Fruit fly (Drosophila melanogaster) whole organism, embryonic: ENCODE results near the gene PH4alphaSG2.

Experiments
- B-H1 ChIP-seq: fragments of 200-800 bp; sonication (Bioruptor generic); IDR thresholded peaks from 3 replicates; pipeline ENCODE4 v1.3.6; 2022; ENCODE audit warnings: missing biosample characterization, missing genetic modification characterization
- BtbVII ChIP-seq: fragments of 200-800 bp; sonication (Bioruptor generic); optimal IDR thresholded peaks from 3 replicates; lab custom pipeline; 2017; ENCODE audit warnings: missing biosample characterization, mild to moderate bottlenecking, missing genetic modification characterization
- CG10209 ChIP-seq: fragments of 200-800 bp; sonication (Bioruptor generic); optimal IDR thresholded peaks from 3 replicates; lab custom pipeline; 2017; ENCODE audit warnings: missing biosample characterization, mild to moderate bottlenecking, missing genetic modification characterization, missing genetic modification reagents
- CG1024 ChIP-seq: fragments of 200-800 bp; sonication (Bioruptor generic); IDR thresholded peaks from 2 replicates; pipeline ENCODE4 v1.3.6; 2022; ENCODE audit warnings: missing biosample characterization, missing genetic modification characterization
- CG10979 ChIP-seq: fragments of 200-800 bp; sonication (Bioruptor generic); optimal IDR thresholded peaks from 2 replicates; lab custom pipeline; 2018; ENCODE audit warnings: missing biosample characterization, mild to moderate bottlenecking, missing genetic modification characterization, moderate library complexity
- CG11093 ChIP-seq: fragments of 200-800 bp; sonication (Bioruptor generic); IDR thresholded peaks from 3 replicates; pipeline ENCODE4 v1.3.6; 2022; ENCODE audit warnings: missing biosample characterization, missing genetic modification characterization
- CG14014 ChIP-seq: fragments of 200-800 bp; sonication (Bioruptor generic); IDR thresholded peaks from 2 replicates; pipeline ENCODE4 v1.3.6; 2022; ENCODE audit warnings: missing biosample characterization, missing genetic modification characterization
- CG1602 ChIP-seq: fragments of 200-800 bp; sonication (Bioruptor generic); optimal IDR thresholded peaks from 3 replicates; lab custom pipeline; 2016; ENCODE audit warnings: missing biosample characterization, missing genetic modification characterization
- CG17829 ChIP-seq: fragments of 200-800 bp; optimal IDR thresholded peaks from 2 replicates; lab custom pipeline; 2019; ENCODE audit warnings: missing biosample characterization, mild to moderate bottlenecking, missing genetic modification characterization, moderate library complexity
- CG1792 ChIP-seq: fragments of 200-800 bp; sonication (Bioruptor generic); optimal IDR thresholded peaks from 2 replicates; lab custom pipeline; 2016; ENCODE audit warnings: missing biosample characterization, missing genetic modification characterization
- CG2678 ChIP-seq: fragments of 200-800 bp; sonication (Bioruptor generic); optimal IDR thresholded peaks from 3 replicates; lab custom pipeline; 2019; ENCODE audit warnings: missing biosample characterization, mild to moderate bottlenecking, missing genetic modification characterization, moderate library complexity
- CG30403 ChIP-seq: fragments of 200-800 bp; sonication (Bioruptor generic); optimal IDR thresholded peaks from 3 replicates; lab custom pipeline; 2016; ENCODE audit warnings: missing biosample characterization, missing genetic modification characterization
- CG3065 ChIP-seq: fragments of 200-800 bp; sonication (Bioruptor generic); optimal IDR thresholded peaks from 2 replicates; lab custom pipeline; 2016; ENCODE audit warnings: missing biosample characterization, missing genetic modification characterization
- CG3281 ChIP-seq: fragments of 200-800 bp; sonication (Bioruptor generic); optimal IDR thresholded peaks from 3 replicates; lab custom pipeline; 2017; ENCODE audit warnings: missing biosample characterization, mild to moderate bottlenecking, missing genetic modification characterization
- CG5245 ChIP-seq: fragments of 200-800 bp; sonication (Bioruptor generic); optimal IDR thresholded peaks from 3 replicates; lab custom pipeline; 2016; ENCODE audit warnings: missing biosample characterization, missing genetic modification characterization
- CG6683 ChIP-seq: fragments of 200-800 bp; sonication (Bioruptor generic); optimal IDR thresholded peaks from 2 replicates; lab custom pipeline; 2017; ENCODE audit warnings: missing biosample characterization, mild to moderate bottlenecking, missing genetic modification characterization, missing genetic modification reagents
- CG7271 ChIP-seq: fragments of 200-800 bp; sonication (Bioruptor generic); optimal IDR thresholded peaks from 2 replicates; lab custom pipeline; 2018; ENCODE audit warnings: missing biosample characterization, mild to moderate bottlenecking, missing genetic modification characterization, moderate library complexity
- CG7745 ChIP-seq: fragments of 200-800 bp; sonication (Bioruptor generic); optimal IDR thresholded peaks from 2 replicates; lab custom pipeline; 2018; ENCODE audit warnings: missing biosample characterization, mild to moderate bottlenecking, missing genetic modification characterization, moderate library complexity
- CG8089 ChIP-seq: fragments of 200-800 bp; sonication (Bioruptor generic); optimal IDR thresholded peaks from 3 replicates; lab custom pipeline; 2016; ENCODE audit warnings: missing biosample characterization, missing genetic modification characterization
- CG8388 ChIP-seq: fragments of 200-800 bp; sonication (Bioruptor generic); optimal IDR thresholded peaks from 2 replicates; lab custom pipeline; 2019; ENCODE audit warnings: missing biosample characterization, mild to moderate bottlenecking, missing genetic modification characterization, moderate library complexity
- Dip3 ChIP-seq: fragments of 200-800 bp; sonication (Bioruptor generic); optimal IDR thresholded peaks from 3 replicates; lab custom pipeline; 2016; ENCODE audit warnings: missing biosample characterization, missing genetic modification characterization
- Eip74EF ChIP-seq, 2 experiments: fragments of 200-800 bp in 1 of 2; fragments of >200 bp in 1 of 2; sonication (Bioruptor generic) in 1 of 2; optimal IDR thresholded peaks; 2 replicates each; lab custom pipeline; 2017 to 2019; ENCODE audit warnings: missing biosample characterization in 2 of 2, missing genetic modification characterization in 2 of 2, mild to moderate bottlenecking in 1 of 2, moderate library complexity in 1 of 2
- Fer1 ChIP-seq: fragments of 200-800 bp; sonication (Bioruptor generic); optimal IDR thresholded peaks from 2 replicates; lab custom pipeline; 2017; ENCODE audit warnings: missing biosample characterization, mild to moderate bottlenecking, missing genetic modification characterization
- HLH4C ChIP-seq: fragments of 200-800 bp; sonication (Bioruptor generic); IDR thresholded peaks from 3 replicates; pipeline ENCODE4 v1.3.6; 2022; ENCODE audit warnings: missing biosample characterization, missing genetic modification characterization; ENCODE audit not compliant: partially characterized antibody
- Mes4 ChIP-seq: fragments of 200-800 bp; sonication (Bioruptor generic); optimal IDR thresholded peaks from 2 replicates; lab custom pipeline; 2016; ENCODE audit warnings: missing biosample characterization, missing genetic modification characterization
- Scr ChIP-seq: fragments of 200-800 bp; sonication (Bioruptor generic); IDR thresholded peaks from 2 replicates; pipeline ENCODE4 v1.3.6; 2022; ENCODE audit warnings: missing biosample characterization, missing genetic modification characterization; ENCODE audit not compliant: partially characterized antibody
- Sry-β ChIP-seq: fragments of 200-800 bp; sonication (Bioruptor generic); optimal IDR thresholded peaks from 2 replicates; lab custom pipeline; 2018; ENCODE audit warnings: missing biosample characterization, mild to moderate bottlenecking, missing genetic modification characterization, moderate library complexity
- bowl ChIP-seq: fragments of 200-800 bp; sonication (Bioruptor generic); IDR thresholded peaks from 2 replicates; pipeline ENCODE4 v1.3.6; 2022; ENCODE audit warnings: missing biosample characterization, missing genetic modification characterization
- caup ChIP-seq: fragments of 200-800 bp; sonication (Bioruptor generic); optimal IDR thresholded peaks from 3 replicates; lab custom pipeline; 2017; ENCODE audit warnings: missing biosample characterization, mild to moderate bottlenecking, missing genetic modification characterization, moderate library complexity; ENCODE audit not compliant: severe bottlenecking
- cg ChIP-seq: fragments of 200-800 bp; sonication (Bioruptor generic); optimal IDR thresholded peaks from 3 replicates; lab custom pipeline; 2019; ENCODE audit warnings: missing biosample characterization, mild to moderate bottlenecking, missing genetic modification characterization, moderate library complexity
- ci ChIP-seq: fragments of 200-800 bp; sonication (Bioruptor generic); IDR thresholded peaks from 3 replicates; pipeline ENCODE4 v1.3.6; 2022; ENCODE audit warnings: missing biosample characterization, missing genetic modification characterization
- corto ChIP-seq: fragments of 200-800 bp; sonication (Bioruptor generic); optimal IDR thresholded peaks from 2 replicates; lab custom pipeline; 2016; ENCODE audit warnings: missing biosample characterization, mild to moderate bottlenecking, missing genetic modification characterization, moderate library complexity
- crol ChIP-seq: fragments of 200-800 bp; sonication (Bioruptor generic); IDR thresholded peaks from 2 replicates; pipeline ENCODE4 v1.3.6; 2022; ENCODE audit warnings: missing biosample characterization, missing genetic modification characterization
- cwo ChIP-seq: fragments of 200-800 bp; sonication (Bioruptor generic); optimal IDR thresholded peaks from 3 replicates; lab custom pipeline; 2017; ENCODE audit warnings: missing biosample characterization, missing genetic modification characterization, mild to moderate bottlenecking, moderate library complexity, missing genetic modification reagents
- dan ChIP-seq: fragments of 200-800 bp; sonication (Bioruptor generic); IDR thresholded peaks from 2 replicates; pipeline ENCODE4 v1.3.6; 2022; ENCODE audit warnings: missing biosample characterization, missing genetic modification characterization
- exex ChIP-seq: fragments of 200-800 bp; sonication (Bioruptor generic); optimal IDR thresholded peaks from 4 replicates; lab custom pipeline; 2018; ENCODE audit warnings: missing biosample characterization, mild to moderate bottlenecking, missing genetic modification characterization, moderate library complexity
- fd3F ChIP-seq: fragments of 200-800 bp; sonication (Bioruptor generic); optimal IDR thresholded peaks from 2 replicates; lab custom pipeline; 2018; ENCODE audit warnings: missing biosample characterization, mild to moderate bottlenecking, missing genetic modification characterization, moderate library complexity
- gem ChIP-seq: fragments of 200-800 bp; sonication (Bioruptor generic); optimal IDR thresholded peaks from 2 replicates; lab custom pipeline; 2019; ENCODE audit warnings: missing biosample characterization, mild to moderate bottlenecking, missing genetic modification characterization, moderate library complexity
- insv ChIP-seq, 2 experiments: fragments of 200-800 bp; sonication (Bioruptor generic); optimal IDR thresholded peaks; 3 replicates each; lab custom pipeline; 2016 to 2018; ENCODE audit warnings: missing biosample characterization in 2 of 2, missing genetic modification characterization in 2 of 2
- nerfin-1 ChIP-seq: fragments of 200-800 bp; sonication (Bioruptor generic); optimal IDR thresholded peaks from 3 replicates; lab custom pipeline; 2019; ENCODE audit warnings: missing biosample characterization, mild to moderate bottlenecking, missing genetic modification characterization, moderate library complexity
- onecut ChIP-seq: fragments of 200-800 bp; sonication (Bioruptor generic); IDR thresholded peaks from 2 replicates; pipeline ENCODE4 v1.3.6; 2022; ENCODE audit warnings: missing biosample characterization, missing genetic modification characterization
- pnt ChIP-seq: fragments of 200-800 bp; sonication (Bioruptor generic); optimal IDR thresholded peaks from 3 replicates; lab custom pipeline; 2016; ENCODE audit warnings: missing biosample characterization, missing genetic modification characterization
- pum ChIP-seq: fragments of 200-800 bp; sonication (Bioruptor generic); optimal IDR thresholded peaks from 2 replicates; lab custom pipeline; 2016; ENCODE audit warnings: missing biosample characterization, missing genetic modification characterization
- repo ChIP-seq: fragments of 200-800 bp; sonication (Bioruptor generic); optimal IDR thresholded peaks from 2 replicates; lab custom pipeline; 2016; ENCODE audit warnings: missing biosample characterization, missing genetic modification characterization
- salm ChIP-seq: fragments of 200-800 bp; sonication (Bioruptor generic); optimal IDR thresholded peaks from 2 replicates; lab custom pipeline; 2018; ENCODE audit warnings: missing biosample characterization, mild to moderate bottlenecking, missing genetic modification characterization
- sob ChIP-seq: fragments of 200-800 bp; sonication (Bioruptor generic); IDR thresholded peaks from 2 replicates; pipeline ENCODE4 v1.3.6; 2022; ENCODE audit warnings: missing biosample characterization, missing genetic modification characterization
- tgo ChIP-seq: fragments of 200-800 bp; sonication (Bioruptor generic); IDR thresholded peaks from 3 replicates; pipeline ENCODE4 v1.3.6; 2022; ENCODE audit warnings: missing biosample characterization, missing genetic modification characterization
- toy ChIP-seq: fragments of 200-800 bp; sonication (Bioruptor generic); IDR thresholded peaks from 2 replicates; pipeline ENCODE4 v1.3.6; 2022; ENCODE audit warnings: missing biosample characterization, missing genetic modification characterization
- vvl ChIP-seq: fragments of 200-800 bp; sonication (Bioruptor generic); IDR thresholded peaks from 2 replicates; pipeline ENCODE4 v1.3.6; 2022; ENCODE audit warnings: missing biosample characterization, missing genetic modification characterization
- zfh2 ChIP-seq: fragments of 200-800 bp; sonication (Bioruptor generic); optimal IDR thresholded peaks from 2 replicates; lab custom pipeline; 2016; ENCODE audit warnings: missing biosample characterization, missing genetic modification characterization

PH4alphaSG2 gene

DNA sequence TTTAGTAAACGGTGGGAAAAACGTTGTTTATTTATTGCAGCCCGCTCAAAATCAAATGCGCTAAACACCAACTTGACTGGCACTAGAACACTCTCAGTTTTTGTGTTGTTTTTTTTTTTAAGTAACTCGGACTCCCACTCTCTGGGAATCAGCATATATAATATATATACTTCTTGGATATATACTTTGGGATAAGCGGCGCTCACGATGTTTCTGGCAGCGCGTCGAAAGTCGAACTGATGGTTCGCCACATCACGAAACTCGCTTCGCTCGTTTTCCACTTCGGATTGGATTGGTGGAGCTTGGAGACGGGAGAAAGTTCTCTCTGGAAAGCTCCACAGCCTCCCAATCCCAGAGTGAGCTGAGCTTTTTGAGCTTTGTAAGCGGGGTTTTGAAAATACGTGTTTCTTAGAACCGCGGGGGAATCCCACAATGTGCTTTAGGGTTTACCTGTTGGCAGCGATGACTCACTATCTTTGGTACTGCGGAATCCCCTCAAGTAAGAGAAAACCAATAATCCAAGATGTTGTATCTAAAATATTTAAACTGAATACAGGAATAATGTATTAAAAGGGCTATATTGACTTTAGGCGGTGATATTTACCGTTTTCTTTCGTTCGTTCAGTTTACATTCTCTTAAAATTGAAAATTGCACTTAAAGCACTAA is 37.1 kb downstream of the PH4alphaSG2 start, which contains the start of gene jdp (continued):
- TF ChIP-seq CG17829 (tag; lab: Kevin White, UChicago) (no peak), ci (peak; percentile 25; the same call in 1 of the 3 replicates), zfh2 (GFP tag; lab: Kevin White, UChicago) (no peak), salm (tag; lab: Kevin White, UChicago) (no peak), CG2678 (tag; lab: Kevin White, UChicago) (no peak), CG30403 (GFP tag; lab: Kevin White, UChicago) (no peak), caup (GFP tag; lab: Kevin White, UChicago) (no peak), CG1602 (GFP tag; lab: Kevin White, UChicago) (no peak), Eip74EF (GFP tag; optimal IDR thresholded peaks at IDR 0.05; lab: Kevin White, UChicago) (peak in 1 of 2 experiments; percentile 8), CG5245 (GFP tag; lab: Kevin White, UChicago) (no peak), Fer1 (GFP tag; lab: Kevin White, UChicago) (no peak), pum (GFP tag; lab: Kevin White, UChicago) (no peak), CG7745 (tag; lab: Kevin White, UChicago) (no peak), Mes4 (GFP tag; lab: Kevin White, UChicago) (no peak), CG8388 (no peak), CG8089 (GFP tag; lab: Kevin White, UChicago) (no peak), CG1024 (GFP tag; lab: Robert Waterston, UW) (no peak), crol (no peak), Sry-β (GFP tag; lab: Kevin White, UChicago) (no peak), tgo (no peak), cwo (GFP tag; lab: Kevin White, UChicago) (no peak), vvl (peak; percentile 29; the same call in 1 of the 2 replicates), Scr (GFP tag; lab: Robert Waterston, UW) (no peak), Dip3 (no peak), CG3065 (no peak), CG10979 (tag; lab: Kevin White, UChicago) (no peak), B-H1 (GFP tag; lab: Robert Waterston, UW) (no peak), cg (GFP tag; lab: Kevin White, UChicago) (no peak), toy (GFP tag; lab: Robert Waterston, UW) (no peak), dan (GFP tag; lab: Robert Waterston, UW) (no peak), exex (tag; lab: Kevin White, UChicago) (no peak), nerfin-1 (tag; lab: Kevin White, UChicago) (no peak), pnt (GFP tag; lab: Kevin White, UChicago) (no peak), CG10209 (GFP tag; lab: Kevin White, UChicago) (no peak), CG1792 (no peak), CG3281 (GFP tag; lab: Kevin White, UChicago) (no peak), sob (GFP tag; lab: Robert Waterston, UW) (no peak), onecut (no peak), corto (peak; percentile 8), fd3F (GFP tag; lab: Kevin White, UChicago) (no peak), CG6683 (GFP tag; lab: Kevin White, UChicago) (no peak), gem (tag; lab: Kevin White, UChicago) (no peak), CG11093 (GFP tag; lab: Robert Waterston, UW) (no peak), CG14014 (GFP tag; lab: Robert Waterston, UW) (no peak), insv (GFP tag; optimal IDR thresholded peaks at IDR 0.05; lab: Kevin White, UChicago) (no peak), bowl (GFP tag; lab: Robert Waterston, UW) (no peak), repo (GFP tag; lab: Kevin White, UChicago) (no peak), BtbVII (GFP tag; lab: Kevin White, UChicago) (peak; percentile 33), CG7271 (tag; lab: Kevin White, UChicago) (no peak), HLH4C (no peak)
